Worm (Caenorhabditis elegans): ENCODE measurements around the gene nhr-34.

Gene nhr-34

ce11 chrIV:9682514-9682913 is 7.0 kb upstream of the nhr-34 start, which contains the start of gene ins-7 (continued):
- TF ChIP-seq mxl-2 (GFP tag; conservative IDR thresholded peaks at IDR 0.05) (no peak), F26F4.8 (GFP tag; conservative IDR thresholded peaks at IDR 0.05) (no peak), snpc-4 (tag; optimal IDR thresholded peaks at IDR 0.05) (no peak), daf-12 (tag; optimal IDR thresholded peaks at IDR 0.05) (no peak), nhr-76 (tag; optimal IDR thresholded peaks at IDR 0.05) (no peak), dmd-6 (GFP tag; IDR thresholded peaks at IDR 0.05) (peak; percentile 93), nhr-102 (tag; optimal IDR thresholded peaks at IDR 0.05) (no peak), mxl-3 (GFP tag; optimal IDR thresholded peaks at IDR 0.05) (no peak), hif-1 (tag; optimal IDR thresholded peaks at IDR 0.05) (no peak), nhr-25 (tag; optimal IDR thresholded peaks at IDR 0.05; ENCODE audit: borderline replicate concordance, insufficient read depth) (no peak), nhr-111 (GFP tag; optimal IDR thresholded peaks at IDR 0.05) (no peak), madf-9 (GFP tag; conservative IDR thresholded peaks at IDR 0.05) (no peak), rbr-2 (tag; optimal IDR thresholded peaks at IDR 0.05) (no peak), gei-8 (GFP tag; optimal IDR thresholded peaks at IDR 0.05) (no peak), lin-38 (GFP tag; IDR thresholded peaks at IDR 0.05) (no peak), vab-7 (GFP tag; IDR thresholded peaks at IDR 0.05) (no peak), snpc-1.2 (GFP tag; IDR thresholded peaks at IDR 0.05) (no peak), lin-13 (GFP tag; optimal IDR thresholded peaks at IDR 0.05) (no peak), zip-2 (tag; optimal IDR thresholded peaks at IDR 0.05) (no peak), nhr-10 (tag; optimal IDR thresholded peaks at IDR 0.05) (no peak), ZK546.5 (tag; optimal IDR thresholded peaks at IDR 0.05) (no peak), nhr-48 (tag; optimal IDR thresholded peaks at IDR 0.05) (peak; percentile 30), dmd-9 (GFP tag; IDR thresholded peaks at IDR 0.05) (no peak), tag-97 (GFP tag; IDR thresholded peaks at IDR 0.05) (no peak), T20F7.1 (GFP tag; optimal IDR thresholded peaks at IDR 0.05) (peak; percentile 40), ctbp-1 (GFP tag; IDR thresholded peaks at IDR 0.05) (no peak), mep-1 (tag; optimal IDR thresholded peaks at IDR 0.05) (no peak), lin-1 (GFP tag; IDR thresholded peaks at IDR 0.05) (peak; percentile 79; the same call in 1 of the 2 replicates), tra-1 (GFP tag; IDR thresholded peaks at IDR 0.05) (peak; percentile 62; the same call in 1 of the 2 replicates), pqm-1 (tag; optimal IDR thresholded peaks at IDR 0.05) (peak; percentile 64), aly-2 (tag; optimal IDR thresholded peaks at IDR 0.05) (no peak), daf-8 (GFP tag; IDR thresholded peaks at IDR 0.05) (no peak), Y5F2A.4 (GFP tag; optimal IDR thresholded peaks at IDR 0.05) (no peak), ceh-28 (tag; optimal IDR thresholded peaks at IDR 0.05) (no peak), ces-1 (GFP tag; optimal IDR thresholded peaks at IDR 0.05) (no peak), fos-1 (tag; optimal IDR thresholded peaks at IDR 0.05) (no peak), duxl-1 (tag; optimal IDR thresholded peaks at IDR 0.05; ENCODE audit: poor library complexity) (no peak), egl-27 (tag; optimal IDR thresholded peaks at IDR 0.05) (no peak), ztf-7 (tag; optimal IDR thresholded peaks at IDR 0.05) (no peak), zip-11 (GFP tag; IDR thresholded peaks at IDR 0.05) (no peak)

ce11 chrIV:9680841-9681240 is 5.4 kb upstream of the nhr-34 start, which contains the start of gene ins-8:
Gene ins-8, minus strand, starts transcription at chrIV:9680941.
- TF ChIP-seq dmd-9 (GFP tag; IDR thresholded peaks at IDR 0.05) (no peak), php-3 (GFP tag; IDR thresholded peaks at IDR 0.05) (no peak), lin-38 (GFP tag; IDR thresholded peaks at IDR 0.05) (no peak), T20F7.1 (GFP tag; optimal IDR thresholded peaks at IDR 0.05) (no peak), mdl-1 (tag; optimal IDR thresholded peaks at IDR 0.05) (no peak)

All from whole organism, L4 larva.